Fruit fly (Drosophila melanogaster) whole organism, embryonic: ENCODE measurements around the gene CG32333.

Experiments used
- CG10979 ChIP-seq: fragments of 200-800 bp; sonication (Bioruptor generic); optimal IDR thresholded peaks from 2 replicates; lab custom pipeline; 2018; ENCODE audit warnings: missing biosample characterization, mild to moderate bottlenecking, missing genetic modification characterization, moderate library complexity
- CG11723 ChIP-seq: fragments of 200-800 bp; sonication (Bioruptor generic); optimal IDR thresholded peaks from 2 replicates; lab custom pipeline; 2017; ENCODE audit warnings: missing biosample characterization, mild to moderate bottlenecking, missing genetic modification characterization
- CG12236 ChIP-seq: fragments of 200-800 bp; sonication (Bioruptor generic); optimal IDR thresholded peaks from 2 replicates; lab custom pipeline; 2016; ENCODE audit warnings: missing biosample characterization, missing genetic modification characterization
- CG12769 ChIP-seq: fragments of 200-800 bp; sonication (Bioruptor generic); optimal IDR thresholded peaks from 2 replicates; lab custom pipeline; 2019; ENCODE audit warnings: missing biosample characterization, mild to moderate bottlenecking, missing genetic modification characterization, moderate library complexity
- CG13624 ChIP-seq: fragments of 200-800 bp; sonication (Bioruptor generic); optimal IDR thresholded peaks from 2 replicates; lab custom pipeline; 2016; ENCODE audit warnings: missing biosample characterization, missing genetic modification characterization
- CG14014 ChIP-seq: fragments of 200-800 bp; sonication (Bioruptor generic); IDR thresholded peaks from 2 replicates; pipeline ENCODE4 v1.3.6; 2022; ENCODE audit warnings: missing biosample characterization, missing genetic modification characterization
- CG14050 ChIP-seq: fragments of 200-800 bp; sonication (Bioruptor generic); IDR thresholded peaks from 3 replicates; pipeline ENCODE4 v1.3.6; 2022; ENCODE audit warnings: missing biosample characterization, missing genetic modification characterization
- CG14860 ChIP-seq: fragments of 200-800 bp; sonication (Bioruptor generic); IDR thresholded peaks from 3 replicates; pipeline ENCODE4 v1.3.6; 2022; ENCODE audit warnings: missing biosample characterization, missing genetic modification characterization; ENCODE audit not compliant: partially characterized antibody
- CG15514 ChIP-seq: fragments of 200-800 bp; sonication (Bioruptor generic); optimal IDR thresholded peaks from 3 replicates; lab custom pipeline; 2017; ENCODE audit warnings: missing biosample characterization, missing genetic modification characterization, mild to moderate bottlenecking, moderate library complexity, missing genetic modification reagents
- CG17186 ChIP-seq: fragments of 200-800 bp; sonication (Bioruptor generic); optimal IDR thresholded peaks from 3 replicates; lab custom pipeline; 2017; ENCODE audit warnings: missing biosample characterization, missing genetic modification reagents, missing genetic modification characterization
- CG18011 ChIP-seq: fragments of 200-800 bp; sonication (Bioruptor generic); optimal IDR thresholded peaks from 2 replicates; lab custom pipeline; 2017; ENCODE audit warnings: missing biosample characterization, missing genetic modification characterization, mild to moderate bottlenecking, moderate library complexity, missing genotype
- CG2875 ChIP-seq: fragments of 200-800 bp; sonication (Bioruptor generic); optimal IDR thresholded peaks from 2 replicates; lab custom pipeline; 2017; ENCODE audit warnings: missing biosample characterization, mild to moderate bottlenecking, missing genetic modification characterization, missing genetic modification reagents
- CG31224 ChIP-seq: fragments of 200-800 bp; sonication (Bioruptor generic); IDR thresholded peaks from 2 replicates; pipeline ENCODE4 v1.3.6; 2022; ENCODE audit warnings: missing biosample characterization, missing genetic modification characterization
- CG32532 ChIP-seq: fragments of 200-800 bp; sonication (Bioruptor generic); IDR thresholded peaks from 2 replicates; pipeline ENCODE4 v1.3.6; 2022; ENCODE audit warnings: missing biosample characterization, missing genetic modification characterization
- CG4404 ChIP-seq: fragments of 200-800 bp; sonication (Bioruptor generic); IDR thresholded peaks from 2 replicates; pipeline ENCODE4 v1.3.6; 2022; ENCODE audit warnings: missing biosample characterization, missing genetic modification characterization
- CG5953 ChIP-seq: fragments of 200-800 bp; sonication (Bioruptor generic); IDR thresholded peaks from 2 replicates; pipeline ENCODE4 v1.3.6; 2022; ENCODE audit warnings: missing biosample characterization, missing genetic modification characterization
- CG6175 ChIP-seq: fragments of 200-800 bp; sonication (Bioruptor generic); IDR thresholded peaks from 3 replicates; pipeline ENCODE4 v1.3.6; 2022; ENCODE audit warnings: missing biosample characterization, missing genetic modification characterization
- CG6765 ChIP-seq: fragments of 200-800 bp; sonication (Bioruptor generic); optimal IDR thresholded peaks from 3 replicates; lab custom pipeline; 2017; ENCODE audit warnings: missing biosample characterization, mild to moderate bottlenecking, missing genetic modification characterization
- CG7372 ChIP-seq: fragments of 200-800 bp; sonication (Bioruptor generic); IDR thresholded peaks from 2 replicates; pipeline ENCODE4 v1.3.6; 2022; ENCODE audit warnings: missing biosample characterization, missing genetic modification characterization
- CG8290 ChIP-seq, 3 experiments: fragments of 200-800 bp; sonication (Bioruptor generic); optimal IDR thresholded peaks; 2 replicates each; lab custom pipeline; 2016 to 2019; ENCODE audit warnings: missing biosample characterization in 3 of 3, missing genetic modification characterization in 3 of 3, mild to moderate bottlenecking in 2 of 3, moderate library complexity in 1 of 3
- D19A ChIP-seq: fragments of 200-800 bp; optimal IDR thresholded peaks from 3 replicates; lab custom pipeline; 2019; ENCODE audit warnings: missing biosample characterization, mild to moderate bottlenecking, missing genetic modification characterization, moderate library complexity
- Dip3 ChIP-seq: fragments of 200-800 bp; sonication (Bioruptor generic); optimal IDR thresholded peaks from 3 replicates; lab custom pipeline; 2016; ENCODE audit warnings: missing biosample characterization, missing genetic modification characterization
- Elba2 ChIP-seq: fragments of 200-800 bp; sonication (Bioruptor generic); optimal IDR thresholded peaks from 3 replicates; lab custom pipeline; 2016; ENCODE audit warnings: missing biosample characterization, missing genetic modification characterization
- HLH4C ChIP-seq: fragments of 200-800 bp; sonication (Bioruptor generic); IDR thresholded peaks from 3 replicates; pipeline ENCODE4 v1.3.6; 2022; ENCODE audit warnings: missing biosample characterization, missing genetic modification characterization; ENCODE audit not compliant: partially characterized antibody
- HmgZ ChIP-seq: fragments of 200-800 bp; sonication (Bioruptor generic); optimal IDR thresholded peaks from 2 replicates; lab custom pipeline; 2018; ENCODE audit warnings: missing biosample characterization, mild to moderate bottlenecking, missing genetic modification characterization
- Mad ChIP-seq: fragments of 200-800 bp; sonication (Bioruptor generic); optimal IDR thresholded peaks from 2 replicates; lab custom pipeline; 2016; ENCODE audit warnings: missing biosample characterization, missing genetic modification characterization
- NK7.1 ChIP-seq: fragments of 200-800 bp; sonication (Bioruptor generic); optimal IDR thresholded peaks from 3 replicates; lab custom pipeline; 2016; ENCODE audit warnings: missing biosample characterization, missing genetic modification characterization
- Nf-YC ChIP-seq: fragments of 200-800 bp; optimal IDR thresholded peaks from 3 replicates; lab custom pipeline; 2019; ENCODE audit warnings: missing biosample characterization, mild to moderate bottlenecking, missing genetic modification characterization, moderate library complexity
- Taf1 ChIP-seq: fragments of 200-800 bp; sonication (Bioruptor generic); IDR thresholded peaks from 2 replicates; pipeline ENCODE4 v1.3.6; 2022; ENCODE audit warnings: missing biosample characterization, missing genetic modification characterization
- bbx ChIP-seq: fragments of 200-800 bp; sonication (Bioruptor generic); IDR thresholded peaks from 2 replicates; pipeline ENCODE4 v1.3.6; 2022; ENCODE audit warnings: missing biosample characterization, missing genetic modification characterization; ENCODE audit not compliant: partially characterized antibody
- cas ChIP-seq: fragments of 200-800 bp; sonication (Bioruptor generic); IDR thresholded peaks from 2 replicates; pipeline ENCODE4 v1.3.6; 2022; ENCODE audit warnings: missing biosample characterization, missing genetic modification characterization
- chm ChIP-seq: fragments of 200-800 bp; sonication (Bioruptor generic); IDR thresholded peaks from 2 replicates; pipeline ENCODE4 v1.3.6; 2022; ENCODE audit warnings: missing biosample characterization, missing genetic modification characterization
- corto ChIP-seq: fragments of 200-800 bp; sonication (Bioruptor generic); optimal IDR thresholded peaks from 2 replicates; lab custom pipeline; 2016; ENCODE audit warnings: missing biosample characterization, mild to moderate bottlenecking, missing genetic modification characterization, moderate library complexity
- ems ChIP-seq: fragments of 200-800 bp; sonication (Bioruptor generic); optimal IDR thresholded peaks from 3 replicates; lab custom pipeline; 2016; ENCODE audit warnings: missing biosample characterization, missing genetic modification characterization
- fd3F ChIP-seq: fragments of 200-800 bp; sonication (Bioruptor generic); optimal IDR thresholded peaks from 2 replicates; lab custom pipeline; 2018; ENCODE audit warnings: missing biosample characterization, mild to moderate bottlenecking, missing genetic modification characterization, moderate library complexity
- grn ChIP-seq: fragments of 200-800 bp; sonication (Bioruptor generic); optimal IDR thresholded peaks from 3 replicates; lab custom pipeline; 2017; ENCODE audit warnings: missing biosample characterization, missing genetic modification characterization
- lab ChIP-seq: fragments of 200-800 bp; sonication (Bioruptor generic); optimal IDR thresholded peaks from 3 replicates; lab custom pipeline; 2017; ENCODE audit warnings: missing biosample characterization, missing genetic modification characterization, mild to moderate bottlenecking, moderate library complexity, missing genetic modification reagents
- mam ChIP-seq: fragments of 200-800 bp; sonication (Bioruptor generic); optimal IDR thresholded peaks from 3 replicates; lab custom pipeline; 2016; ENCODE audit warnings: missing biosample characterization, missing genetic modification characterization
- nerfin-1 ChIP-seq: fragments of 200-800 bp; sonication (Bioruptor generic); optimal IDR thresholded peaks from 3 replicates; lab custom pipeline; 2019; ENCODE audit warnings: missing biosample characterization, mild to moderate bottlenecking, missing genetic modification characterization, moderate library complexity
- nerfin-2 ChIP-seq: fragments of 200-800 bp; sonication (Bioruptor generic); IDR thresholded peaks from 2 replicates; pipeline ENCODE4 v1.3.6; 2022; ENCODE audit warnings: missing biosample characterization, missing genetic modification characterization; ENCODE audit not compliant: partially characterized antibody
- oc ChIP-seq: fragments of 200-800 bp; sonication (Bioruptor generic); optimal IDR thresholded peaks from 2 replicates; lab custom pipeline; 2018; ENCODE audit warnings: missing biosample characterization, mild to moderate bottlenecking, missing genetic modification characterization, moderate library complexity
- pfk ChIP-seq: fragments of 200-800 bp; sonication (Bioruptor generic); optimal IDR thresholded peaks from 2 replicates; lab custom pipeline; 2018; ENCODE audit warnings: missing biosample characterization, mild to moderate bottlenecking, missing genetic modification characterization, moderate library complexity
- pho ChIP-seq: fragments of 200-800 bp; sonication (Bioruptor generic); optimal IDR thresholded peaks from 2 replicates; lab custom pipeline; 2016; ENCODE audit warnings: missing biosample characterization, missing genetic modification characterization
- rib ChIP-seq: fragments of 200-800 bp; sonication (Bioruptor generic); IDR thresholded peaks from 2 replicates; pipeline ENCODE4 v1.3.6; 2022; ENCODE audit warnings: missing biosample characterization, missing genetic modification characterization
- sd ChIP-seq: fragments of 200-800 bp; sonication (Bioruptor generic); optimal IDR thresholded peaks from 3 replicates; lab custom pipeline; 2018; ENCODE audit warnings: missing biosample characterization, mild to moderate bottlenecking, missing genetic modification characterization, moderate library complexity
- slp2 ChIP-seq: fragments of 200-800 bp; sonication (Bioruptor generic); optimal IDR thresholded peaks from 2 replicates; lab custom pipeline; 2016; ENCODE audit warnings: missing biosample characterization, missing genetic modification characterization
- tin ChIP-seq: fragments of 200-800 bp; sonication (Bioruptor generic); optimal IDR thresholded peaks from 3 replicates; lab custom pipeline; 2016; ENCODE audit warnings: missing biosample characterization, missing genetic modification characterization
- twi ChIP-seq: fragments of 200-800 bp; optimal IDR thresholded peaks from 2 replicates; lab custom pipeline; 2019; ENCODE audit warnings: missing biosample characterization, mild to moderate bottlenecking, missing genetic modification characterization, moderate library complexity
- usp ChIP-seq: fragments of >200 bp; optimal IDR thresholded peaks from 2 replicates; lab custom pipeline; 2017; ENCODE audit warnings: missing biosample characterization, missing genetic modification characterization
- yki ChIP-seq: fragments of >200 bp; optimal IDR thresholded peaks from 3 replicates; lab custom pipeline; 2018

Gene CG32333

DNA sequence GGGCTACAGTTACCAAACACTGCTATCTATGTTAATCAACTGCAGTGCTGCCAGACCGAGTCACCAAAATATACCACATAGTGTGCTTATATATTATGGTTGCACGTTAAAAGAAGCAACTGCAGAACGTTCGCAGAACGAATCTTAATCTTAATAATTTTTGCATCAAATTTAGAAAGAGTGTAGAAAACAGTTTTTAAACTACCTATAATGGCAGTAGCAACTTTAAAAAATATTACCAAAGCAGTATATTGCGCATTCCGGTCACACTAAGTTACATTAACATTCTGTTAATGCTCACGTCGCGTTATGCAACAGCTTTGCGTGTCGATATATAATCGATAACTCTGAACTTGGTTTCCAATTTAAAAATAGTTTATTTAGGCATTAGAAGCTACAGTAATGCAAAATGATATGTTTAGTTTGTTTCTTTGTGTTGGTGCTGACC lies 66.4 kb downstream of the CG32333 start, which contains the start of gene indra (continued):
- TF ChIP-seq CG32532 (GFP tag; lab: Robert Waterston, UW) (peak; percentile 43; the same call in 1 of the 2 replicates), grn (GFP tag; lab: Kevin White, UChicago) (no peak), CG11723 (no peak), slp2 (GFP tag; lab: Kevin White, UChicago) (peak; percentile 31), sd (tag; lab: Kevin White, UChicago) (no peak), Elba2 (GFP tag; lab: Kevin White, UChicago) (peak; percentile 58), HLH4C (GFP tag; lab: Robert Waterston, UW) (peak; percentile 46; the same call in 2 of the 3 replicates), nerfin-2 (no peak), twi (tag; lab: Kevin White, UChicago) (peak; percentile 47), corto (GFP tag; lab: Kevin White, UChicago) (no peak), CG17186 (GFP tag; lab: Kevin White, UChicago) (peak; percentile 77), mam (GFP tag; lab: Kevin White, UChicago) (peak; percentile 52), NK7.1 (GFP tag; lab: Kevin White, UChicago) (no peak), bbx (GFP tag; lab: Robert Waterston, UW) (peak; percentile 76), CG14050 (no peak), CG14860 (GFP tag; lab: Robert Waterston, UW) (peak; percentile 38; the same call in 1 of the 3 replicates), CG2875 (GFP tag; lab: Kevin White, UChicago) (no peak), CG7372 (GFP tag; lab: Robert Waterston, UW) (peak; percentile 26; the same call in 1 of the 2 replicates), CG12236 (GFP tag; lab: Kevin White, UChicago) (peak; percentile 46), tin (GFP tag; lab: Kevin White, UChicago) (peak; percentile 56), CG10979 (tag; lab: Kevin White, UChicago) (peak; percentile 21), usp (GFP tag; lab: Kevin White, UChicago) (no peak), ems (peak; percentile 63), CG14014 (GFP tag; lab: Robert Waterston, UW) (peak; percentile 57; the same call in 1 of the 2 replicates), CG6175 (GFP tag; lab: Robert Waterston, UW) (no peak), oc (tag; lab: Kevin White, UChicago) (no peak), CG5953 (GFP tag; lab: Robert Waterston, UW) (no peak), lab (GFP tag; lab: Kevin White, UChicago) (no peak), pho (peak; percentile 63), Mad (GFP tag; lab: Kevin White, UChicago) (peak; percentile 58), CG31224 (GFP tag; lab: Robert Waterston, UW) (no peak), yki (lab: Kevin White, UChicago) (no peak), CG4404 (GFP tag; lab: Robert Waterston, UW) (no peak), Nf-YC (no peak), Dip3 (GFP tag; lab: Kevin White, UChicago) (peak; percentile 59), CG12769 (tag; lab: Kevin White, UChicago) (no peak), HmgZ (peak; percentile 69), CG8290 (GFP tag; optimal IDR thresholded peaks at IDR 0.05; lab: Kevin White, UChicago) (peak; percentile 5), CG8290 (tag; optimal IDR thresholded peaks at IDR 0.05; lab: Kevin White, UChicago) (no peak), CG6765 (GFP tag; lab: Kevin White, UChicago) (no peak), fd3F (peak; percentile 11), cas (GFP tag; lab: Robert Waterston, UW) (peak; percentile 56; the same call in 1 of the 2 replicates), CG18011 (GFP tag; lab: Kevin White, UChicago) (peak; percentile 78), pfk (GFP tag; lab: Kevin White, UChicago) (no peak), nerfin-1 (peak; percentile 33), CG13624 (GFP tag; lab: Kevin White, UChicago) (peak; percentile 76), D19A (tag; lab: Kevin White, UChicago) (no peak), chm (GFP tag; lab: Robert Waterston, UW) (0 out of 2 replicates have a peak, but pooled peaks have one; percentile 29), CG15514 (peak; percentile 71), rib (GFP tag; lab: Robert Waterston, UW) (no peak), Taf1 (GFP tag; lab: Robert Waterston, UW) (no peak)
